Worm (Caenorhabditis elegans): ENCODE data around the gene gcy-22.

DNA sequence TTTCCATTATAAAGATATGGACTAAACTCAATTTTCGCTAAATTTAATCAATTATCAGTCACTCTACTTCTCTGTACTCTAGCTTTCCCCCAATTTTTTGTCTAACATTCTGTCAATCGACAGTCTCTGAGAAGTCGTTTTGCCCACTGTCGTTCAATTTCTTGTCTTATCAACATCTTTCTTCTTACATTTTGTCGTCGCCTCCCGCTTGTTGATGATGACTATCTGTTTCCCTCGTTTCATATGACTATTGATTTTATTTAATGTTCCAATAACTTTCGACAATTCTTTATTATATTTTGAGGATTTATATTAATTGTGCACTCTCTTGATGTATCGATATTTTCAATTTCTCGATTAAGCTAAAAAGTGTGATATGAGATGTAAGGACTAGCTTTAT, 46.0 kb downstream of the gcy-22 start:
- TF ChIP-seq him-1 (tag; optimal IDR thresholded peaks at IDR 0.05) (no peak), dao-5 (tag; optimal IDR thresholded peaks at IDR 0.05) (no peak)

All from whole organism, L4/young adult.